Fruit fly (Drosophila melanogaster): ENCODE measurements around the gene osa.

Gene osa

dm6 chr3R:17703691-17704537 is 14.2 kb downstream of the osa start (continued):
- no peak; the same call in 1 of the 2 replicates for TF ChIP-seq Bgb (GFP tag; IDR thresholded peaks at IDR 0.05; ENCODE audit: partially characterized antibody)
- peak; percentile 94 for TF ChIP-seq D19B (GFP tag; optimal IDR thresholded peaks at IDR 0.05)
- peak; percentile 98 for TF ChIP-seq odd (GFP tag; optimal IDR thresholded peaks at IDR 0.05)
- TF ChIP-seq sug (tag; optimal IDR thresholded peaks at IDR 0.05): peak; percentile 88
- peak; percentile 96 for TF ChIP-seq CG10959 (GFP tag; IDR thresholded peaks at IDR 0.05)
- peak; percentile 94 for TF ChIP-seq ssp (GFP tag; IDR thresholded peaks at IDR 0.05)
- TF ChIP-seq NFAT (GFP tag; IDR thresholded peaks at IDR 0.05): peak; percentile 99
- TF ChIP-seq amos (GFP tag; IDR thresholded peaks at IDR 0.05; ENCODE audit: partially characterized antibody): no peak
- peak; percentile 98 for TF ChIP-seq CG16779 (GFP tag; IDR thresholded peaks at IDR 0.05)
- peak; percentile 97 for TF ChIP-seq CG3407 (GFP tag; optimal IDR thresholded peaks at IDR 0.05)
- peak; percentile 98 for TF ChIP-seq btn (GFP tag; optimal IDR thresholded peaks at IDR 0.05)
- TF ChIP-seq CG8944 (GFP tag; optimal IDR thresholded peaks at IDR 0.05): peak; percentile 99
- peak; percentile 99 for TF ChIP-seq nau (GFP tag; optimal IDR thresholded peaks at IDR 0.05)
- peak; percentile 99 for TF ChIP-seq Max (GFP tag; optimal IDR thresholded peaks at IDR 0.05)
- peak; percentile 99 for TF ChIP-seq CG18619 (GFP tag; optimal IDR thresholded peaks at IDR 0.05)
- peak; percentile 99 for TF ChIP-seq mam (GFP tag; optimal IDR thresholded peaks at IDR 0.05)
- TF ChIP-seq CG6791 (GFP tag; IDR thresholded peaks at IDR 0.05; ENCODE audit: partially characterized antibody): no peak
- TF ChIP-seq CG3726 (GFP tag; IDR thresholded peaks at IDR 0.05): peak; percentile 99
- TF ChIP-seq shn (GFP tag; optimal IDR thresholded peaks at IDR 0.05): peak; percentile 99
- TF ChIP-seq E2f1 (GFP tag; IDR thresholded peaks at IDR 0.05): peak; percentile 99
- TF ChIP-seq CG13624 (GFP tag; optimal IDR thresholded peaks at IDR 0.05): peak; percentile 99
- TF ChIP-seq sens (GFP tag): peak; percentile 100
- TF ChIP-seq CG4282 (GFP tag; optimal IDR thresholded peaks at IDR 0.05): peak; percentile 97
- TF ChIP-seq Deaf1 (tag; optimal IDR thresholded peaks at IDR 0.05): peak; percentile 95
- TF ChIP-seq CG9876 (GFP tag; optimal IDR thresholded peaks at IDR 0.05): peak; percentile 98
- TF ChIP-seq CG9437 (GFP tag; optimal IDR thresholded peaks at IDR 0.05): peak; percentile 96
- peak; percentile 99 for TF ChIP-seq ken (GFP tag; IDR thresholded peaks at IDR 0.05)
- TF ChIP-seq wor (GFP tag; IDR thresholded peaks at IDR 0.05): peak; percentile 98
- peak; percentile 99 for TF ChIP-seq PHDP (tag; optimal IDR thresholded peaks at IDR 0.05)
- TF ChIP-seq z (GFP tag; IDR thresholded peaks at IDR 0.05): peak; percentile 76; the same call in 2 of the 3 replicates
- TF ChIP-seq CG13123 (GFP tag; optimal IDR thresholded peaks at IDR 0.05): peak; percentile 98
- peak; percentile 95 for TF ChIP-seq CG4707 (GFP tag; optimal IDR thresholded peaks at IDR 0.05)
- peak; percentile 99 for TF ChIP-seq ems (GFP tag; optimal IDR thresholded peaks at IDR 0.05)
- TF ChIP-seq sqz (GFP tag; optimal IDR thresholded peaks at IDR 0.05): peak; percentile 96
- peak; percentile 98 for TF ChIP-seq Taf1 (GFP tag; IDR thresholded peaks at IDR 0.05)
- no peak for TF ChIP-seq h (optimal IDR thresholded peaks at IDR 0.05)
- peak; percentile 98 for TF ChIP-seq ewg (GFP tag; optimal IDR thresholded peaks at IDR 0.05)
- peak; percentile 99 for TF ChIP-seq gce (GFP tag; IDR thresholded peaks at IDR 0.05)
- TF ChIP-seq zfh1 (GFP tag; IDR thresholded peaks at IDR 0.05): peak; percentile 99
- peak; percentile 91 for TF ChIP-seq CG2116 (GFP tag; optimal IDR thresholded peaks at IDR 0.05)
- peak; percentile 91 for TF ChIP-seq CG15073 (GFP tag; optimal IDR thresholded peaks at IDR 0.05)
- TF ChIP-seq GATAe (GFP tag; conservative IDR thresholded peaks at IDR 0.05): peak; percentile 97
- TF ChIP-seq CG7556 (GFP tag; optimal IDR thresholded peaks at IDR 0.05): peak; percentile 99
- TF ChIP-seq bbx (GFP tag; IDR thresholded peaks at IDR 0.05; ENCODE audit: partially characterized antibody): no peak
- TF ChIP-seq CG31365 (tag; optimal IDR thresholded peaks at IDR 0.05): peak; percentile 92
- peak; percentile 79 for TF ChIP-seq Sry-δ (GFP tag; optimal IDR thresholded peaks at IDR 0.05)
- peak; percentile 100 for TF ChIP-seq Drgx (GFP tag; IDR thresholded peaks at IDR 0.05)
- TF ChIP-seq Xrp1 (GFP tag; IDR thresholded peaks at IDR 0.05): peak; percentile 99
- TF ChIP-seq fd3F (GFP tag; optimal IDR thresholded peaks at IDR 0.05): peak; percentile 99
- peak; percentile 99 for TF ChIP-seq ind (GFP tag; optimal IDR thresholded peaks at IDR 0.05)
